Worm (Caenorhabditis elegans) whole organism, L2 larva: Measurements from ENCODE around the gene F58F9.8.

ENCODE experiments used
- elt-3 ChIP-seq: sonication (generic microtip); optimal IDR thresholded peaks from 2 replicates; lab custom pipeline; 2017; ENCODE audit warnings: missing biosample characterization, missing genetic modification characterization
- unc-39 ChIP-seq: fragments of 150-350 bp; optimal IDR thresholded peaks from 2 replicates; lab custom pipeline; 2014; ENCODE audit warnings: missing biosample characterization, missing genetic modification characterization

ce11 chrIV:6259732-6260131 lies 21.8 kb downstream of the F58F9.8 start, which contains the start of gene nlp-16:
- TF ChIP-seq elt-3 (tag; lab: Kevin White, UChicago) (no peak), unc-39 (no peak)
